Worm (Caenorhabditis elegans): Measurements from ENCODE around the gene clec-177.

DNA sequence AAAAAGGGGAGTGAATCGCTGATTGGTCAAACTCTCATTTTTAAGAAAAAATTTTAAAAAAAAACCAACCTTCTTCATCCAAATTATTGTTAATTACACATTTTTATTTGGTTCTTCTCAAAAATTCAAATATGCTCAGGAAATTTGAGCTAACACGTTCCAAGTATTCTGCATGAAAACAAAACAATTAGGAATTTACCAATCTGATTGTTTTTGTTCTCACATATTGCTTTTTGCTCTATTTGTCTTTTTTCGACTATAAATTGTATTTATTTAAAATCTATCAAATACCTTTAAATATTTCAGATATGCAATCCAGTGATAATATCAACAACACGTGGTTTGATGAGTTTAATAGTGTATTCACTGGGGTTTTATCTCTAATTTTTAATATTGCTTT lies 25.9 kb downstream of the clec-177 start, which contains the start of gene srm-1:
- no peak for TF ChIP-seq nhr-77 (tag; optimal IDR thresholded peaks at IDR 0.05)
- no peak for TF ChIP-seq hif-1 (tag; optimal IDR thresholded peaks at IDR 0.05)
- no peak for TF ChIP-seq nhr-76 (tag; optimal IDR thresholded peaks at IDR 0.05)
- TF ChIP-seq mep-1 (tag; optimal IDR thresholded peaks at IDR 0.05): no peak
- no peak for TF ChIP-seq ZK546.5 (tag; optimal IDR thresholded peaks at IDR 0.05)
- no peak for TF ChIP-seq aha-1 (tag)
- TF ChIP-seq lin-15B (tag; optimal IDR thresholded peaks at IDR 0.05): no peak
- TF ChIP-seq nhr-25 (tag; optimal IDR thresholded peaks at IDR 0.05; ENCODE audit: borderline replicate concordance, insufficient read depth): no peak
- no peak for TF ChIP-seq ama-1 (optimal IDR thresholded peaks at IDR 0.05)
- no peak for TF ChIP-seq dve-1 (tag; optimal IDR thresholded peaks at IDR 0.05; ENCODE audit: insufficient read depth)
- TF ChIP-seq nhr-11 (tag; optimal IDR thresholded peaks at IDR 0.05): no peak
- TF ChIP-seq unc-62 (GFP tag; optimal IDR thresholded peaks at IDR 0.05 in 1 of 2): no peak
- no peak for TF ChIP-seq unc-62 (tag; optimal IDR thresholded peaks at IDR 0.05)
- no peak for TF ChIP-seq zag-1 (tag; optimal IDR thresholded peaks at IDR 0.05)
- TF ChIP-seq mdt-29 (GFP tag; IDR thresholded peaks at IDR 0.05): no peak
